Fruit fly (Drosophila melanogaster) whole organism, embryonic: ENCODE results near the gene CG33107.
A peak's percentile ranks its signal among the peaks of the same experiment; 100 is the strongest.

Source experiments
- Atf6 ChIP-seq: fragments of 200-800 bp; sonication (Bioruptor generic); IDR thresholded peaks from 2 replicates; pipeline ENCODE4 v1.3.6; 2022; ENCODE audit warnings: missing biosample characterization, missing genetic modification characterization
- Bdp1 ChIP-seq: fragments of 200-800 bp; sonication (Bioruptor generic); optimal IDR thresholded peaks from 3 replicates; lab custom pipeline; 2016; ENCODE audit warnings: missing biosample characterization, missing genetic modification characterization
- BtbVII ChIP-seq: fragments of 200-800 bp; sonication (Bioruptor generic); optimal IDR thresholded peaks from 3 replicates; lab custom pipeline; 2017; ENCODE audit warnings: missing biosample characterization, mild to moderate bottlenecking, missing genetic modification characterization
- CG11504 ChIP-seq: fragments of 200-800 bp; sonication (Bioruptor generic); optimal IDR thresholded peaks from 3 replicates; lab custom pipeline; 2019; ENCODE audit warnings: missing biosample characterization, mild to moderate bottlenecking, missing genetic modification characterization, moderate library complexity
- CG1233 ChIP-seq: fragments of 200-800 bp; sonication (Bioruptor generic); optimal IDR thresholded peaks from 4 replicates; lab custom pipeline; 2018; ENCODE audit warnings: missing biosample characterization, mild to moderate bottlenecking, missing genetic modification characterization
- CG13775 ChIP-seq: fragments of 200-800 bp; sonication (Bioruptor generic); optimal IDR thresholded peaks from 3 replicates; lab custom pipeline; 2017; ENCODE audit warnings: missing biosample characterization, mild to moderate bottlenecking, missing genetic modification characterization
- CG13894 ChIP-seq: fragments of 200-800 bp; sonication (Bioruptor generic); optimal IDR thresholded peaks from 3 replicates; lab custom pipeline; 2018; ENCODE audit warnings: missing biosample characterization, mild to moderate bottlenecking, missing genetic modification characterization, moderate library complexity
- CG17328 ChIP-seq: fragments of 200-800 bp; sonication (Bioruptor generic); IDR thresholded peaks from 2 replicates; pipeline ENCODE4 v1.3.6; 2022; ENCODE audit warnings: missing biosample characterization, missing genetic modification characterization
- CG18599 ChIP-seq: fragments of 200-800 bp; sonication (Bioruptor generic); optimal IDR thresholded peaks from 3 replicates; lab custom pipeline; 2017; ENCODE audit warnings: missing biosample characterization, missing genetic modification characterization, mild to moderate bottlenecking, moderate library complexity, missing genetic modification reagents
- CG18764 ChIP-seq: fragments of 200-800 bp; sonication (Bioruptor generic); optimal IDR thresholded peaks from 3 replicates; lab custom pipeline; 2016; ENCODE audit warnings: missing biosample characterization, missing genetic modification characterization
- CG3281 ChIP-seq: fragments of 200-800 bp; sonication (Bioruptor generic); optimal IDR thresholded peaks from 3 replicates; lab custom pipeline; 2017; ENCODE audit warnings: missing biosample characterization, mild to moderate bottlenecking, missing genetic modification characterization
- CG34224 ChIP-seq: fragments of 200-800 bp; sonication (Bioruptor generic); IDR thresholded peaks from 3 replicates; pipeline ENCODE4 v1.3.6; 2022; ENCODE audit warnings: missing biosample characterization, missing genetic modification characterization; ENCODE audit not compliant: partially characterized antibody
- CG43689 ChIP-seq: fragments of 200-800 bp; sonication (Bioruptor generic); IDR thresholded peaks from 2 replicates; pipeline ENCODE4 v1.3.6; 2022; ENCODE audit warnings: missing biosample characterization, missing genetic modification characterization
- CG8089 ChIP-seq: fragments of 200-800 bp; sonication (Bioruptor generic); optimal IDR thresholded peaks from 3 replicates; lab custom pipeline; 2016; ENCODE audit warnings: missing biosample characterization, missing genetic modification characterization
- CG8290 ChIP-seq, 3 experiments: fragments of 200-800 bp; sonication (Bioruptor generic); optimal IDR thresholded peaks; 2 replicates each; lab custom pipeline; 2016 to 2019; ENCODE audit warnings: missing biosample characterization in 3 of 3, missing genetic modification characterization in 3 of 3, mild to moderate bottlenecking in 2 of 3, moderate library complexity in 1 of 3
- CG8924 ChIP-seq: fragments of 200-800 bp; optimal IDR thresholded peaks from 3 replicates; lab custom pipeline; 2019; ENCODE audit warnings: missing biosample characterization, mild to moderate bottlenecking, missing genetic modification characterization, moderate library complexity
- CrebB ChIP-seq: fragments of 200-800 bp; sonication (Bioruptor generic); optimal IDR thresholded peaks from 3 replicates; lab custom pipeline; 2018; ENCODE audit warnings: missing biosample characterization, mild to moderate bottlenecking, missing genetic modification characterization
- HLHmδ ChIP-seq: fragments of 200-800 bp; sonication (Bioruptor generic); optimal IDR thresholded peaks from 2 replicates; lab custom pipeline; 2018; ENCODE audit warnings: missing biosample characterization, mild to moderate bottlenecking, missing genetic modification characterization, moderate library complexity
- Hand ChIP-seq: fragments of 200-800 bp; sonication (Bioruptor generic); optimal IDR thresholded peaks from 2 replicates; lab custom pipeline; 2017; ENCODE audit warnings: mild to moderate bottlenecking, missing biosample characterization, missing genetic modification reagents, missing genetic modification characterization
- Hr78 ChIP-seq, 2 experiments: fragments of 200-800 bp in 1 of 2; fragments of >200 bp in 1 of 2; sonication (Bioruptor generic) in 1 of 2; optimal IDR thresholded peaks; 2 replicates each; lab custom pipeline; 2017 to 2019; ENCODE audit warnings: missing biosample characterization in 2 of 2, missing genetic modification characterization in 2 of 2, mild to moderate bottlenecking in 1 of 2, moderate library complexity in 1 of 2
- Jarid2 ChIP-seq: fragments of 200-800 bp; sonication (Bioruptor generic); optimal IDR thresholded peaks from 3 replicates; lab custom pipeline; 2017; ENCODE audit warnings: mild to moderate bottlenecking, missing biosample characterization, missing genetic modification reagents, missing genetic modification characterization
- Nf-YA ChIP-seq: fragments of 200-800 bp; sonication (Bioruptor generic); IDR thresholded peaks from 2 replicates; pipeline ENCODE4 v1.3.6; 2022; ENCODE audit warnings: missing biosample characterization, missing genetic modification characterization
- NfI ChIP-seq: fragments of 200-800 bp; sonication (Bioruptor generic); optimal IDR thresholded peaks from 3 replicates; lab custom pipeline; 2018; ENCODE audit warnings: missing biosample characterization, mild to moderate bottlenecking, missing genetic modification characterization, moderate library complexity
- Optix ChIP-seq: fragments of 200-800 bp; sonication (Bioruptor generic); IDR thresholded peaks from 3 replicates; pipeline ENCODE4 v1.3.6; 2022; ENCODE audit warnings: missing biosample characterization, missing genetic modification characterization
- PHDP ChIP-seq: fragments of 200-800 bp; sonication (Bioruptor generic); optimal IDR thresholded peaks from 3 replicates; lab custom pipeline; 2018; ENCODE audit warnings: missing biosample characterization, mild to moderate bottlenecking, missing genetic modification characterization, moderate library complexity
- Spps ChIP-seq: fragments of 200-800 bp; sonication (Bioruptor generic); optimal IDR thresholded peaks from 2 replicates; lab custom pipeline; 2018; ENCODE audit warnings: missing biosample characterization, mild to moderate bottlenecking, missing genetic modification characterization
- Stat92E ChIP-seq, 3 experiments: fragments of >200 bp in 2 of 3; fragments of 200-800 bp in 1 of 3; sonication (Bioruptor generic) in 1 of 3; optimal IDR thresholded peaks; 2 replicates each; lab custom pipeline; 2017 to 2019; ENCODE audit warnings: missing biosample characterization in 3 of 3, missing genetic modification characterization in 3 of 3, mild to moderate bottlenecking in 1 of 3, moderate library complexity in 1 of 3
- ab ChIP-seq: fragments of 200-800 bp; sonication (Bioruptor generic); optimal IDR thresholded peaks from 2 replicates; lab custom pipeline; 2016; ENCODE audit warnings: missing biosample characterization, missing genetic modification characterization
- ac ChIP-seq: fragments of 200-800 bp; sonication (Bioruptor generic); optimal IDR thresholded peaks from 3 replicates; lab custom pipeline; 2017; ENCODE audit warnings: missing biosample characterization, mild to moderate bottlenecking, missing genetic modification characterization
- ash1 ChIP-seq: fragments of 200-800 bp; sonication (Bioruptor generic); optimal IDR thresholded peaks from 2 replicates; lab custom pipeline; 2018; ENCODE audit warnings: missing biosample characterization, mild to moderate bottlenecking, missing genetic modification characterization
- br ChIP-seq: fragments of >200 bp; optimal IDR thresholded peaks from 2 replicates; lab custom pipeline; 2017
- caup ChIP-seq: fragments of 200-800 bp; sonication (Bioruptor generic); optimal IDR thresholded peaks from 3 replicates; lab custom pipeline; 2017; ENCODE audit warnings: missing biosample characterization, mild to moderate bottlenecking, missing genetic modification characterization, moderate library complexity; ENCODE audit not compliant: severe bottlenecking
- chm ChIP-seq: fragments of 200-800 bp; sonication (Bioruptor generic); IDR thresholded peaks from 2 replicates; pipeline ENCODE4 v1.3.6; 2022; ENCODE audit warnings: missing biosample characterization, missing genetic modification characterization
- dati ChIP-seq: fragments of 200-800 bp; sonication (Bioruptor generic); IDR thresholded peaks from 2 replicates; pipeline ENCODE4 v1.3.6; 2022; ENCODE audit warnings: missing biosample characterization, missing genetic modification characterization
- dm ChIP-seq: fragments of 200-800 bp; sonication (Bioruptor generic); optimal IDR thresholded peaks from 3 replicates; lab custom pipeline; 2016; ENCODE audit warnings: missing biosample characterization, missing genetic modification characterization
- hb ChIP-seq: fragments of 200-800 bp; sonication (Bioruptor generic); IDR thresholded peaks from 3 replicates; pipeline ENCODE4 v1.3.6; 2022; ENCODE audit warnings: missing biosample characterization, missing genetic modification characterization; ENCODE audit not compliant: partially characterized antibody
- kay ChIP-seq: fragments of 200-800 bp; sonication (Bioruptor generic); optimal IDR thresholded peaks from 2 replicates; lab custom pipeline; 2016; ENCODE audit warnings: missing biosample characterization, missing genetic modification characterization
- klu ChIP-seq: fragments of 200-800 bp; sonication (Bioruptor generic); IDR thresholded peaks from 2 replicates; pipeline ENCODE4 v1.3.6; 2022; ENCODE audit warnings: missing biosample characterization, missing genetic modification characterization
- lola ChIP-seq, 3 experiments: fragments of >200 bp in 2 of 3; fragments of 200-800 bp in 1 of 3; sonication (Bioruptor generic) in 1 of 3; optimal IDR thresholded peaks; 2 replicates each; lab custom pipeline; 2017 to 2019; ENCODE audit warnings: missing biosample characterization in 3 of 3, missing genetic modification characterization in 3 of 3, mild to moderate bottlenecking in 1 of 3, moderate library complexity in 1 of 3
- mld ChIP-seq: fragments of 200-800 bp; sonication (Bioruptor generic); IDR thresholded peaks from 3 replicates; pipeline ENCODE4 v1.3.6; 2022; ENCODE audit warnings: missing biosample characterization, missing genetic modification characterization; ENCODE audit not compliant: partially characterized antibody
- nerfin-1 ChIP-seq: fragments of 200-800 bp; sonication (Bioruptor generic); optimal IDR thresholded peaks from 3 replicates; lab custom pipeline; 2019; ENCODE audit warnings: missing biosample characterization, mild to moderate bottlenecking, missing genetic modification characterization, moderate library complexity
- nmo ChIP-seq: fragments of 200-800 bp; sonication (Bioruptor generic); optimal IDR thresholded peaks from 2 replicates; lab custom pipeline; 2018; ENCODE audit warnings: missing biosample characterization, mild to moderate bottlenecking, missing genetic modification characterization, moderate library complexity
- ranshi ChIP-seq: fragments of 200-800 bp; sonication (Bioruptor generic); IDR thresholded peaks from 2 replicates; pipeline ENCODE4 v1.3.6; 2022; ENCODE audit warnings: missing biosample characterization, missing genetic modification characterization
- row ChIP-seq: fragments of 200-800 bp; sonication (Bioruptor generic); IDR thresholded peaks from 3 replicates; pipeline ENCODE4 v1.3.6; 2022; ENCODE audit warnings: missing biosample characterization, missing genetic modification characterization
- sd ChIP-seq: fragments of 200-800 bp; sonication (Bioruptor generic); optimal IDR thresholded peaks from 3 replicates; lab custom pipeline; 2018; ENCODE audit warnings: missing biosample characterization, mild to moderate bottlenecking, missing genetic modification characterization, moderate library complexity
- tin ChIP-seq: fragments of 200-800 bp; sonication (Bioruptor generic); optimal IDR thresholded peaks from 3 replicates; lab custom pipeline; 2016; ENCODE audit warnings: missing biosample characterization, missing genetic modification characterization
- tna ChIP-seq: fragments of 200-800 bp; sonication (Bioruptor generic); IDR thresholded peaks from 2 replicates; pipeline ENCODE4 v1.3.6; 2022; ENCODE audit warnings: missing biosample characterization, missing genetic modification characterization; ENCODE audit not compliant: partially characterized antibody
- unc-4 ChIP-seq: fragments of 200-800 bp; sonication (Bioruptor generic); IDR thresholded peaks from 2 replicates; pipeline ENCODE4 v1.3.6; 2022; ENCODE audit warnings: missing biosample characterization, missing genetic modification characterization; ENCODE audit not compliant: partially characterized antibody
- zfh1 ChIP-seq: fragments of 200-800 bp; sonication (Bioruptor generic); IDR thresholded peaks from 3 replicates; pipeline ENCODE4 v1.3.6; 2022; ENCODE audit warnings: missing biosample characterization, missing genetic modification characterization

The CG33107 gene

dm6 chr3R:22596450-22596849 is 11.9 kb upstream of the CG33107 start (continued):
- TF ChIP-seq chm (GFP tag; lab: Robert Waterston, UW) (peak; percentile 61), Spps (no peak), Atf6 (GFP tag; lab: Robert Waterston, UW) (peak; percentile 78), unc-4 (GFP tag; lab: Robert Waterston, UW) (no peak), Bdp1 (peak; percentile 11), CG18599 (peak; percentile 55), NfI (peak; percentile 11), mld (GFP tag; lab: Robert Waterston, UW) (no peak), CG34224 (GFP tag; lab: Robert Waterston, UW) (no peak), caup (GFP tag; lab: Kevin White, UChicago) (peak; percentile 62), Optix (GFP tag; lab: Robert Waterston, UW) (no peak), row (GFP tag; lab: Robert Waterston, UW) (peak; percentile 21; the same call in 1 of the 3 replicates), dm (GFP tag; lab: Kevin White, UChicago) (peak; percentile 2), CG13894 (tag; lab: Kevin White, UChicago) (no peak), PHDP (peak; percentile 32), Stat92E (GFP tag; optimal IDR thresholded peaks at IDR 0.05; lab: Kevin White, UChicago) (no peak), ranshi (peak; percentile 42; the same call in 1 of the 2 replicates), ab (GFP tag; lab: Kevin White, UChicago) (no peak), CG1233 (GFP tag; lab: Kevin White, UChicago) (peak; percentile 54), CG17328 (GFP tag; lab: Robert Waterston, UW) (peak; percentile 47; the same call in 1 of the 2 replicates), sd (peak; percentile 31), BtbVII (GFP tag; lab: Kevin White, UChicago) (peak; percentile 59), CG8290 (GFP tag; optimal IDR thresholded peaks at IDR 0.05; lab: Kevin White, UChicago) (peak; percentile 46), CG8290 (tag; optimal IDR thresholded peaks at IDR 0.05; lab: Kevin White, UChicago) (peak in 1 of 2 experiments; percentile 71), CG11504 (tag; lab: Kevin White, UChicago) (peak; percentile 15), lola (GFP tag; optimal IDR thresholded peaks at IDR 0.05; lab: Kevin White, UChicago) (peak in 1 of 3 experiments; percentile 30), tin (no peak), dati (GFP tag; lab: Robert Waterston, UW) (no peak), hb (GFP tag; lab: Robert Waterston, UW) (no peak), Hand (GFP tag; lab: Kevin White, UChicago) (no peak), tna (no peak), kay (GFP tag; lab: Kevin White, UChicago) (no peak), nmo (GFP tag; lab: Kevin White, UChicago) (no peak), ash1 (GFP tag; lab: Kevin White, UChicago) (no peak), CG43689 (GFP tag; lab: Robert Waterston, UW) (peak; percentile 40; the same call in 1 of the 2 replicates), CrebB (peak; percentile 12), br (lab: Kevin White, UChicago) (no peak), Jarid2 (GFP tag; lab: Kevin White, UChicago) (peak; percentile 18), HLHmδ (GFP tag; lab: Kevin White, UChicago) (peak; percentile 60), Nf-YA (GFP tag; lab: Robert Waterston, UW) (0 out of 2 replicates have a peak, but pooled peaks have one; percentile 31), ac (GFP tag; lab: Kevin White, UChicago) (no peak), klu (GFP tag; lab: Robert Waterston, UW) (no peak), CG8924 (tag; lab: Kevin White, UChicago) (peak; percentile 10), CG3281 (GFP tag; lab: Kevin White, UChicago) (peak; percentile 29), CG18764 (peak; percentile 43), nerfin-1 (no peak), Hr78 (GFP tag; optimal IDR thresholded peaks at IDR 0.05; lab: Kevin White, UChicago) (no peak), zfh1 (GFP tag; lab: Robert Waterston, UW) (peak; percentile 52; the same call in 1 of the 3 replicates), CG13775 (no peak), CG8089 (GFP tag; lab: Kevin White, UChicago) (peak; percentile 44)
